Worm (Caenorhabditis elegans) whole organism, L2 larva: ENCODE results near the gene oxy-4.

Experiments
- C34F6.9 ChIP-seq: fragments of 150-350 bp; optimal IDR thresholded peaks from 2 replicates; lab custom pipeline; 2014; ENCODE audit warnings: missing biosample characterization, missing genetic modification characterization
- F13H6.1 ChIP-seq: sonication (generic microtip); optimal IDR thresholded peaks from 2 replicates; lab custom pipeline; 2016; ENCODE audit warnings: missing genetic modification characterization, missing compliant biosample characterization
- R02D3.7 ChIP-seq: fragments of 150-350 bp; optimal IDR thresholded peaks from 2 replicates; lab custom pipeline; 2014; ENCODE audit warnings: missing biosample characterization, missing genetic modification characterization
- Y55F3AM.14 ChIP-seq: fragments of 200-800 bp; sonication (Bioruptor generic); optimal IDR thresholded peaks from 2 replicates; lab custom pipeline; 2018; ENCODE audit warnings: mild to moderate bottlenecking, missing genetic modification characterization, missing compliant biosample characterization
- ZK546.5 ChIP-seq: sonication (generic microtip); optimal IDR thresholded peaks from 2 replicates; lab custom pipeline; 2017; ENCODE audit warnings: missing biosample characterization, missing genetic modification characterization
- aly-2 ChIP-seq: fragments of 150-350 bp; optimal IDR thresholded peaks from 2 replicates; lab custom pipeline; 2014; ENCODE audit warnings: missing biosample characterization, missing genetic modification characterization
- ama-1 ChIP-seq: fragments of 150-350 bp; optimal IDR thresholded peaks from 2 replicates; lab custom pipeline; 2018; ENCODE audit warnings: inconsistent platforms
- blmp-1 ChIP-seq: sonication (generic microtip); optimal IDR thresholded peaks from 2 replicates; lab custom pipeline; 2017; ENCODE audit warnings: missing genetic modification characterization, mild to moderate bottlenecking, missing compliant biosample characterization, antibody characterized with exemption, moderate library complexity; ENCODE audit not compliant: insufficient read depth
- crh-2 ChIP-seq: sonication (generic microtip); optimal IDR thresholded peaks from 2 replicates; lab custom pipeline; 2017; ENCODE audit warnings: missing biosample characterization, missing genetic modification characterization
- dmd-4 ChIP-seq: sonication (generic microtip); optimal IDR thresholded peaks from 2 replicates; lab custom pipeline; 2017; ENCODE audit warnings: missing biosample characterization, missing genetic modification characterization
- fos-1 ChIP-seq: fragments of 150-350 bp; optimal IDR thresholded peaks from 2 replicates; lab custom pipeline; 2014; ENCODE audit warnings: missing biosample characterization, missing genetic modification characterization
- gmeb-1 ChIP-seq: fragments of 150-350 bp; optimal IDR thresholded peaks from 2 replicates; lab custom pipeline; 2014; ENCODE audit warnings: missing biosample characterization, missing genetic modification characterization
- lin-11 ChIP-seq: fragments of 150-350 bp; sonication (generic microtip); optimal IDR thresholded peaks from 2 replicates; lab custom pipeline; 2014; ENCODE audit warnings: missing biosample characterization, missing genetic modification characterization, inconsistent platforms, mixed read lengths
- lsy-2 ChIP-seq, 2 experiments: fragments of 150-350 bp in 1 of 2; sonication (generic microtip) in 1 of 2; optimal IDR thresholded peaks; 2 replicates each; lab custom pipeline; 2014 to 2017; ENCODE audit warnings: missing biosample characterization in 2 of 2, missing genetic modification characterization in 2 of 2
- mab-5 ChIP-seq: fragments of 150-350 bp; optimal IDR thresholded peaks from 2 replicates; lab custom pipeline; 2014; ENCODE audit warnings: missing biosample characterization, missing genetic modification characterization
- nhr-10 ChIP-seq: sonication (generic microtip); optimal IDR thresholded peaks from 2 replicates; lab custom pipeline; 2017; ENCODE audit warnings: missing biosample characterization, missing genetic modification characterization
- nhr-11 ChIP-seq: fragments of 150-350 bp; optimal IDR thresholded peaks from 2 replicates; lab custom pipeline; 2014; ENCODE audit warnings: missing biosample characterization, missing genetic modification characterization
- nhr-12 ChIP-seq: fragments of 150-350 bp; optimal IDR thresholded peaks from 2 replicates; lab custom pipeline; 2014; ENCODE audit warnings: missing biosample characterization, missing genetic modification characterization
- nhr-129 ChIP-seq: fragments of 150-350 bp; optimal IDR thresholded peaks from 2 replicates; lab custom pipeline; 2014; ENCODE audit warnings: missing biosample characterization, missing genetic modification characterization
- nhr-21 ChIP-seq: fragments of 150-350 bp; optimal IDR thresholded peaks from 2 replicates; lab custom pipeline; 2014; ENCODE audit warnings: missing biosample characterization, missing genetic modification characterization
- nhr-23 ChIP-seq: fragments of 150-350 bp; optimal IDR thresholded peaks from 2 replicates; lab custom pipeline; 2014; ENCODE audit warnings: missing biosample characterization, missing genetic modification reagents, missing genetic modification characterization
- nhr-25 ChIP-seq: fragments of 150-350 bp; sonication (generic microtip); optimal IDR thresholded peaks from 3 replicates; lab custom pipeline; 2014; ENCODE audit warnings: missing biosample characterization, missing genetic modification characterization
- nhr-77 ChIP-seq: fragments of 150-350 bp; optimal IDR thresholded peaks from 2 replicates; lab custom pipeline; 2014; ENCODE audit warnings: missing biosample characterization, missing genetic modification characterization
- peb-1 ChIP-seq: fragments of 150-350 bp; optimal IDR thresholded peaks from 2 replicates; lab custom pipeline; 2014; ENCODE audit warnings: missing biosample characterization, missing genetic modification characterization
- sem-4 ChIP-seq: fragments of 150-350 bp; optimal IDR thresholded peaks from 2 replicates; lab custom pipeline; 2014; ENCODE audit warnings: missing biosample characterization, missing genetic modification reagents, missing genetic modification characterization
- skn-1 ChIP-seq: sonication (generic microtip); optimal IDR thresholded peaks from 2 replicates; lab custom pipeline; 2017; ENCODE audit warnings: missing biosample characterization, missing genetic modification characterization
- sma-3 ChIP-seq: sonication (generic microtip); optimal IDR thresholded peaks from 2 replicates; lab custom pipeline; 2016; ENCODE audit warnings: missing genetic modification reagents, missing genetic modification characterization, missing compliant biosample characterization
- sma-9 ChIP-seq, 2 experiments: fragments of 150-350 bp in 1 of 2; sonication (generic microtip) in 1 of 2; optimal IDR thresholded peaks; 2 replicates each; lab custom pipeline; 2014 to 2016; ENCODE audit warnings: missing genetic modification characterization in 2 of 2, mild to moderate bottlenecking in 1 of 2, missing biosample characterization in 1 of 2, missing compliant biosample characterization in 1 of 2, missing genetic modification reagents in 1 of 2, moderate library complexity in 1 of 2
- snpc-4 ChIP-seq: fragments of 150-350 bp; optimal IDR thresholded peaks from 2 replicates; lab custom pipeline; 2014; ENCODE audit warnings: missing biosample characterization, missing genetic modification characterization
- unc-39 ChIP-seq: fragments of 150-350 bp; optimal IDR thresholded peaks from 2 replicates; lab custom pipeline; 2014; ENCODE audit warnings: missing biosample characterization, missing genetic modification characterization
- unc-62 ChIP-seq: fragments of 150-350 bp; optimal IDR thresholded peaks from 2 replicates; lab custom pipeline; 2014; ENCODE audit warnings: missing biosample characterization, missing genetic modification reagents, missing genetic modification characterization
- zag-1 ChIP-seq: fragments of 150-350 bp; optimal IDR thresholded peaks from 2 replicates; lab custom pipeline; 2014; ENCODE audit warnings: missing biosample characterization, missing genetic modification characterization
- ztf-11 ChIP-seq: sonication (generic microtip); optimal IDR thresholded peaks from 2 replicates; lab custom pipeline; 2017; ENCODE audit warnings: missing biosample characterization, missing genetic modification characterization
- ztf-4 ChIP-seq: fragments of 150-350 bp; optimal IDR thresholded peaks from 2 replicates; lab custom pipeline; 2014; ENCODE audit warnings: missing biosample characterization, missing genetic modification characterization

oxy-4 gene

DNA sequence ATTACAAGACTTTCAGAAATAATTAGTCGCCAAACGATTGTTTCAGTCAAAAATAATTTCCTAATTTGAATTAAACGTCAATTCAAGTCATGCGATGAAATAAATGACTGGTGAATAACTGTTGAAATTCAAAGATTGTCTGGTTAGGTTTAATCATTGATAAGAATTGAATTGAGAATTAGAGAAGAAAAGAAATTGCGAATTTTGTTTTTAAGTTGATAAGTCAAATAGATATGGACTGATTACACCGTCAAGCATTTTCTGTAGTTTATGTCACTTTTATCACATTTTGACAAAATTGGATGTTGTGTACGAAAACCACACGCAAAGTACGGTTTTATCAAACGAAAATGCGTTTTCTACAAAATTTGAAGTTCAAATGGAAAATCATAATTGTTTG lies 42.7 kb upstream of the oxy-4 start:
- no peak for TF ChIP-seq skn-1 (tag; lab: Kevin White, UChicago)
- peak in 1 of 2 experiments; percentile 28 for TF ChIP-seq lsy-2 (tag; optimal IDR thresholded peaks at IDR 0.05; lab: Kevin White, UChicago)
- peak; percentile 25 for TF ChIP-seq nhr-21 (tag; lab: Kevin White, UChicago)
- peak; percentile 44 for TF ChIP-seq sma-3 (GFP tag; lab: Kevin White, UChicago)
- TF ChIP-seq nhr-129 (tag; lab: Kevin White, UChicago), result peak; percentile 30
- no peak for TF ChIP-seq ama-1 (lab: Kevin White, UChicago)
- TF ChIP-seq Y55F3AM.14, result no peak
- peak; percentile 53 for TF ChIP-seq nhr-25 (tag; lab: Kevin White, UChicago)
- peak; percentile 14 for TF ChIP-seq C34F6.9 (tag; lab: Kevin White, UChicago)
- TF ChIP-seq dmd-4, result no peak
- peak; percentile 69 for TF ChIP-seq sma-9 (GFP tag; optimal IDR thresholded peaks at IDR 0.05; lab: Kevin White, UChicago)
- TF ChIP-seq sma-9 (tag; optimal IDR thresholded peaks at IDR 0.05; lab: Kevin White, UChicago), result no peak
- TF ChIP-seq gmeb-1 (tag; lab: Kevin White, UChicago), result peak; percentile 58
- peak; percentile 1 for TF ChIP-seq F13H6.1
- TF ChIP-seq crh-2, result peak; percentile 88
- TF ChIP-seq fos-1, result peak; percentile 97

DNA sequence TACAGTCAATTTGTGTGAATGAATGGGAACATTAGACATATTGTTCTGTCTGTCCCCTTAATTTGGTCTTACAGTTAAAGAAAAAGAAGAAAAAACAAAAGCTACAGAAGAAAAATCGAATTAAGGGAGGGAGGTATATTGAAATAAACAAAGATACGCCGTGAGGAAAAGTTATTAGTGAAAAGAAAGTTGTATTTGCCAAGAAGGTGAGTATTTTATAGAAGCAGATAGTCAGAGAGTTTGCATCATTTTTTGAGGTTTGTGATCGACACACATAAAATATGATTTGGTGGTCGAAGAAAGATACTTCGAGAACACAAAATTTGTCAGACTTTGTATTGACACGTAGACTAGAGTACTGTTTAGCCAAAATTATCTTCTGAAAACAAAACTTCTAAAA lies 41.8 kb upstream of the oxy-4 start:
- TF ChIP-seq nhr-12 (tag; lab: Kevin White, UChicago), result no peak
- TF ChIP-seq sma-3 (GFP tag; lab: Kevin White, UChicago), result no peak
- peak; percentile 91 for TF ChIP-seq nhr-129 (tag; lab: Kevin White, UChicago)
- TF ChIP-seq nhr-11, result no peak
- no peak for TF ChIP-seq ztf-11 (tag; lab: Kevin White, UChicago)
- TF ChIP-seq nhr-77 (tag; lab: Kevin White, UChicago), result no peak
- TF ChIP-seq gmeb-1 (tag; lab: Kevin White, UChicago), result peak; percentile 32
- no peak for TF ChIP-seq C34F6.9 (tag; lab: Kevin White, UChicago)
- no peak for TF ChIP-seq Y55F3AM.14
- peak; percentile 43 for TF ChIP-seq nhr-25 (tag; lab: Kevin White, UChicago)
- TF ChIP-seq fos-1, result peak; percentile 60
- no peak for TF ChIP-seq ZK546.5 (tag; lab: Kevin White, UChicago)
- TF ChIP-seq peb-1 (tag; lab: Kevin White, UChicago), result no peak
- peak; percentile 49 for TF ChIP-seq sma-9 (GFP tag; optimal IDR thresholded peaks at IDR 0.05; lab: Kevin White, UChicago)
- TF ChIP-seq sma-9 (tag; optimal IDR thresholded peaks at IDR 0.05; lab: Kevin White, UChicago), result no peak
- no peak for TF ChIP-seq unc-62 (GFP tag; lab: Kevin White, UChicago)
- TF ChIP-seq crh-2, result peak; percentile 24
- TF ChIP-seq blmp-1 (tag; lab: Kevin White, UChicago), result peak; percentile 14

DNA sequence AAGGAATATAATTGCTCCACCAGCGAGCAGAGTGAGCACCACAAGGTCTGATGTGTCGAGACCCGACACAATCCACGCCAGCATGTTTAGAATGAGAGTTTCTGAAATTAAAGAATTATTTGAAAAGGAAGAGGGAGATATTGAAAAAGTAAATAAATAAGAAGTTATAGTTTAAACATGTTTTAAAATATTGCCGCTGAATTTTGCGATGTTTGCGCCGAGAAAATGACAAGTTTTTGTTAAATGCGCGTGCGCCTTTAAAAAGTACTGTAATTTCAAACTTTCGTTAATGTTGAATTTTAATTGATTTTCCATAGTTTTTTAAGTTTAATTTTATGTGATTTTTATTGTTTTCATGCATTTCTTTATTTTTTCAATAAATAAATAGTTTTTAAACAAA lies 41.0 kb upstream of the oxy-4 start, which contains the start of gene emb-8:
emb-8 (minus strand) TSS at position 101 of the 400 bp plus-strand sequence.
- TF ChIP-seq lin-11 (tag; lab: Kevin White, UChicago), result no peak

DNA sequence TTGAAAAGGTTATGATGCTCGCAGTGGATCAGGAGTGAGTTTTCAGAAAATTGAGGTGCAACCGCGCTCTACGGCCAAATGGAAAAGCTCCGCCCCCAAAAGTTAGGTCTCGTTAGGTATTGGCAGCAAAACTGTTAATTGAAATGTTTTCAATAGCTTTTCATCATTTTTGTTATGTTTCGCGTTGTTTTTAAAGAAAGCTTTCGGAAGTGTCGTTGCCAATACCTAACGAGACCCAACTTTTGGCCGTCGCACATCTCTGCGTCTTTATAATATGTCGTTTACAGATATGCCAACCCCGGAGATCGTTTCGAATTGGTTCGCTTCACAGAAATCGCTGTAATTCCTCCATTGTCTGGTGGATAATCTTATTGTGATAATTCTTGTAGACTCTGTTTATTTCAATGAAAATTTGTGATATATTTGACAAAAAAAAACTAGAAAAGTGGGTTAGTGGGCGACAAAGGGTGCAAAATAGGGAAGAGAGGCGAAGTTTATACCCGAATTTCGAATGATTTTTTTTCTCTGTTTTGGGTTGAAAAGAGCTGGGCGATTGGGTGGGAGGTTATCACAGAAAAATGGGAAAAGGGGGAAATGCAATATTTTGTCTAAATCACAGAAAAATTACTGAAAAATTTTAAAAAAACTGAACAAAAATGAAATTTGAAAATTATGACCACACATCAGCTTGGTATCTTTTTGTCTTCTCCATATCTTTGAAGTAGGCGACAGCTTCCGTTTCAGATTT lies 37.9 kb upstream of the oxy-4 start:
- TF ChIP-seq fos-1 (no peak), ztf-4 (peak; percentile 66), crh-2 (peak; percentile 11), ama-1 (lab: Kevin White, UChicago) (peak; percentile 26), sma-3 (GFP tag; lab: Kevin White, UChicago) (peak; percentile 2), unc-39 (tag; lab: Kevin White, UChicago) (no peak), nhr-129 (tag; lab: Kevin White, UChicago) (peak; percentile 57)

DNA sequence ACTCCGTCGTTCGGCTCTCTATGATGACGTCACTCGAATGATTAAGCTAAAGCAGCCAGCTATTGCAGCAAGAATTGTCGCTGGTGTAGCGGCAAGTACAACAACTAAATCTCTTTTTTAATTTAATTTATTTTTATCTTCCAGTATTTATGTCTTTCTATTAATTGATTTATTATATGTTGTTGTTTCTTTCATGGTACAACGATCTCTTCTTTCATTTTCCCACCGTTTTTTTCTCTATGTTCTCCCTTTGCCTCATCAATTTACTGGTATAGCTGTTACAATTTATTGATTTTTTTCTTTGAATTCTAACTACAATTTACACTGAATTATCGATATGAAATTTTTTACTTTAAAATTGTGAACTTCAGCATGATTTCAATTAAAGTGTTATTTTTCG lies 37.1 kb upstream of the oxy-4 start, which contains the start of gene moc-6:
moc-6 (plus strand) TSS at position 301 of the 400 bp plus-strand sequence.
- peak; percentile 32 for TF ChIP-seq C34F6.9 (tag; lab: Kevin White, UChicago)
- TF ChIP-seq unc-62 (GFP tag; lab: Kevin White, UChicago), result no peak
- no peak for TF ChIP-seq snpc-4 (tag; lab: Kevin White, UChicago)
- TF ChIP-seq gmeb-1 (tag; lab: Kevin White, UChicago), result no peak
- no peak for TF ChIP-seq lin-11 (tag; lab: Kevin White, UChicago)
- TF ChIP-seq, all 48 proteins: peak for 1

DNA sequence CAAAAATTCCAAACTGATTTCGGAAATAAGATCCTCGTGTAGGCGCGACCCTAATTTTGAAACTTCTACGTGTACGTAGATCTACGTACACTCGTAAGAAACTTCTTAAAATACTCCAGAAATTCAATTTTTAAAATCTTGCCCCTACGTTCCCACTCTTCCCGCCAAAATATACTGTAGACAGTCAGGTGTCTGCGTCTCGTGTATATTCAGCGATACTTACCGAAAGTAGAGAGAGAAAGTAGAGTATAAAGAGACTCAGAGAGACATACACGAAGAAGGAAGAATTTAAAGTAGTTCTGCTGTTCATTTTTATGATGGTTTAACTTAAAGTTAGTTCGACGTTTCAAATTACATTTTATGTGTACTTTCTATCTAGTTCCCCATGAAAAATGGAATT lies 34.7 kb upstream of the oxy-4 start:
- TF ChIP-seq ama-1 (lab: Kevin White, UChicago) (no peak), nhr-10 (no peak), sem-4 (tag; lab: Kevin White, UChicago) (no peak), R02D3.7 (tag; lab: Kevin White, UChicago) (no peak), zag-1 (no peak), aly-2 (tag; lab: Kevin White, UChicago) (no peak), blmp-1 (tag; lab: Kevin White, UChicago) (no peak), nhr-23 (no peak), mab-5 (tag; lab: Kevin White, UChicago) (no peak), crh-2 (no peak), lsy-2 (tag; optimal IDR thresholded peaks at IDR 0.05; lab: Kevin White, UChicago) (no peak), ZK546.5 (tag; lab: Kevin White, UChicago) (no peak)
